Worm (Caenorhabditis elegans) whole organism, young adult: Measurements from ENCODE around the gene aat-8.

Experiments
- B0261.1 ChIP-seq: sonication (generic microtip); optimal IDR thresholded peaks from 2 replicates; lab custom pipeline; 2016; ENCODE audit warnings: mild to moderate bottlenecking, missing genetic modification characterization, moderate library complexity, missing compliant biosample characterization
- B0336.3 ChIP-seq: fragments of 200-800 bp; sonication (Bioruptor generic); IDR thresholded peaks from 2 replicates; pipeline ENCODE4 v1.3.6; 2022; ENCODE audit warnings: missing genetic modification characterization, missing compliant biosample characterization
- F22D6.2 ChIP-seq: sonication (generic microtip); optimal IDR thresholded peaks from 2 replicates; lab custom pipeline; 2016; ENCODE audit warnings: mild to moderate bottlenecking, missing genetic modification characterization, missing compliant biosample characterization
- F23B12.7 ChIP-seq: sonication (generic microtip); optimal IDR thresholded peaks from 2 replicates; lab custom pipeline; 2017; ENCODE audit warnings: missing genetic modification characterization, mild to moderate bottlenecking, missing compliant biosample characterization, antibody characterized with exemption, moderate library complexity; ENCODE audit not compliant: insufficient read depth
- F49E8.2 ChIP-seq: sonication (generic microtip); optimal IDR thresholded peaks from 3 replicates; lab custom pipeline; 2017; ENCODE audit warnings: missing genetic modification characterization, mild to moderate bottlenecking, missing compliant biosample characterization, antibody characterized with exemption, moderate library complexity; ENCODE audit not compliant: insufficient read depth
- F57C9.4 ChIP-seq: sonication (generic microtip); optimal IDR thresholded peaks from 2 replicates; lab custom pipeline; 2017; ENCODE audit warnings: mild to moderate bottlenecking, missing genetic modification characterization, missing compliant biosample characterization
- Y53F4B.3 ChIP-seq: fragments of 200-800 bp; sonication (Bioruptor generic); IDR thresholded peaks from 2 replicates; pipeline ENCODE4 v1.3.6; 2022; ENCODE audit warnings: missing genetic modification reagents, missing genetic modification characterization, missing compliant biosample characterization
- Y79H2A.3 ChIP-seq: fragments of 200-800 bp; sonication (Bioruptor generic); conservative IDR thresholded peaks from 2 replicates; pipeline ENCODE4 v1.3.6; 2022; ENCODE audit warnings: missing genetic modification reagents, missing genetic modification characterization, missing compliant biosample characterization
- ama-1 ChIP-seq, 3 experiments: fragments of 150-350 bp in 1 of 3; sonication (generic microtip) in 2 of 3; optimal IDR thresholded peaks; 2 replicates each; lab custom pipeline; 2014 to 2018; ENCODE audit warnings: missing biosample characterization in 2 of 3, missing genetic modification characterization in 2 of 3, missing genetic modification reagents in 2 of 3
- aptf-3 ChIP-seq: fragments of 200-800 bp; sonication (Bioruptor generic); IDR thresholded peaks from 2 replicates; pipeline ENCODE4 v1.3.6; 2022; ENCODE audit warnings: missing genetic modification characterization, missing compliant biosample characterization
- attf-3 ChIP-seq: fragments of 200-800 bp; sonication (Bioruptor generic); conservative IDR thresholded peaks from 2 replicates; pipeline ENCODE4 v1.3.6; 2022; ENCODE audit warnings: missing genetic modification reagents, missing genetic modification characterization, missing compliant biosample characterization
- attf-5 ChIP-seq: fragments of 200-800 bp; sonication (Bioruptor generic); optimal IDR thresholded peaks from 2 replicates; lab custom pipeline; 2018; ENCODE audit warnings: mild to moderate bottlenecking, missing genetic modification characterization, missing compliant biosample characterization
- attf-6 ChIP-seq: fragments of 200-800 bp; sonication (Bioruptor generic); IDR thresholded peaks from 2 replicates; pipeline ENCODE4 v1.3.6; 2022; ENCODE audit warnings: missing genetic modification reagents, missing genetic modification characterization, missing compliant biosample characterization
- bed-1 ChIP-seq: fragments of 200-800 bp; sonication (Bioruptor generic); IDR thresholded peaks from 2 replicates; pipeline ENCODE4 v1.3.6; 2022; ENCODE audit warnings: missing genetic modification reagents, missing genetic modification characterization, missing compliant biosample characterization
- ceh-100 ChIP-seq: fragments of 200-800 bp; sonication (Bioruptor generic); IDR thresholded peaks from 2 replicates; pipeline ENCODE4 v1.3.6; 2022; ENCODE audit warnings: missing genetic modification reagents, missing genetic modification characterization, missing compliant biosample characterization
- ceh-27 ChIP-seq: fragments of 200-800 bp; sonication (Bioruptor generic); optimal IDR thresholded peaks from 2 replicates; lab custom pipeline; 2018; ENCODE audit warnings: mild to moderate bottlenecking, missing genetic modification characterization, moderate library complexity, missing compliant biosample characterization
- ceh-91 ChIP-seq: fragments of 200-800 bp; sonication (Bioruptor generic); IDR thresholded peaks from 2 replicates; pipeline ENCODE4 v1.3.6; 2022; ENCODE audit warnings: missing genetic modification reagents, missing genetic modification characterization, missing compliant biosample characterization
- dox-1 ChIP-seq: fragments of 200-800 bp; sonication (Bioruptor generic); IDR thresholded peaks from 2 replicates; pipeline ENCODE4 v1.3.6; 2022; ENCODE audit warnings: missing genetic modification reagents, missing genetic modification characterization, missing compliant biosample characterization
- dpl-1 ChIP-seq: fragments of 150-350 bp; optimal IDR thresholded peaks from 2 replicates; lab custom pipeline; 2014; ENCODE audit warnings: missing biosample characterization, missing genetic modification reagents, missing genetic modification characterization
- efl-1 ChIP-seq: fragments of 150-350 bp; optimal IDR thresholded peaks from 2 replicates; lab custom pipeline; 2014; ENCODE audit warnings: missing biosample characterization, missing genetic modification reagents, missing genetic modification characterization
- egl-44 ChIP-seq: fragments of 200-800 bp; sonication (Bioruptor generic); IDR thresholded peaks from 2 replicates; pipeline ENCODE4 v1.3.6; 2022; ENCODE audit warnings: missing genetic modification reagents, missing genetic modification characterization, missing compliant biosample characterization
- gei-17 ChIP-seq: fragments of 200-800 bp; sonication (Bioruptor generic); optimal IDR thresholded peaks from 2 replicates; lab custom pipeline; 2018; ENCODE audit warnings: mild to moderate bottlenecking, missing genetic modification characterization, missing compliant biosample characterization
- him-1 ChIP-seq: sonication (generic microtip); optimal IDR thresholded peaks from 2 replicates; lab custom pipeline; 2016; ENCODE audit warnings: missing genotype, missing genetic modification reagents, missing genetic modification characterization, missing compliant biosample characterization
- hmg-1.2 ChIP-seq: fragments of 200-800 bp; sonication (Bioruptor generic); IDR thresholded peaks from 2 replicates; pipeline ENCODE4 v1.3.6; 2022; ENCODE audit warnings: missing genetic modification reagents, missing genetic modification characterization, missing compliant biosample characterization
- lir-1 ChIP-seq: fragments of 200-800 bp; sonication (Bioruptor generic); conservative IDR thresholded peaks from 2 replicates; pipeline ENCODE4 v1.3.6; 2022; ENCODE audit warnings: missing genetic modification reagents, missing genetic modification characterization, missing compliant biosample characterization
- madf-6 ChIP-seq: fragments of 200-800 bp; sonication (Bioruptor generic); IDR thresholded peaks from 2 replicates; pipeline ENCODE4 v1.3.6; 2022; ENCODE audit warnings: missing genetic modification reagents, missing genetic modification characterization, missing compliant biosample characterization
- madf-8 ChIP-seq: fragments of 200-800 bp; sonication (Bioruptor generic); conservative IDR thresholded peaks from 2 replicates; pipeline ENCODE4 v1.3.6; 2022; ENCODE audit warnings: missing genetic modification reagents, missing genetic modification characterization, missing compliant biosample characterization
- nfya-2 ChIP-seq: fragments of 200-800 bp; sonication (Bioruptor generic); IDR thresholded peaks from 2 replicates; pipeline ENCODE4 v1.3.6; 2022; ENCODE audit warnings: missing genetic modification reagents, missing genetic modification characterization, missing compliant biosample characterization
- nhr-179 ChIP-seq: sonication (generic microtip); optimal IDR thresholded peaks from 2 replicates; lab custom pipeline; 2016; ENCODE audit warnings: mild to moderate bottlenecking, missing genetic modification characterization, missing compliant biosample characterization
- nhr-27 ChIP-seq: fragments of 200-800 bp; sonication (Bioruptor generic); optimal IDR thresholded peaks from 2 replicates; lab custom pipeline; 2018; ENCODE audit warnings: mild to moderate bottlenecking, missing genetic modification characterization, moderate library complexity, missing compliant biosample characterization
- nhr-80 ChIP-seq: sonication (generic microtip); optimal IDR thresholded peaks from 2 replicates; lab custom pipeline; 2016; ENCODE audit warnings: missing genetic modification characterization, missing compliant biosample characterization
- repo-1 ChIP-seq: sonication (generic microtip); optimal IDR thresholded peaks from 2 replicates; lab custom pipeline; 2017; ENCODE audit warnings: mild to moderate bottlenecking, missing genetic modification characterization, missing compliant biosample characterization
- rpc-1 ChIP-seq, 2 experiments: fragments of 150-350 bp in 1 of 2; sonication (generic microtip) in 1 of 2; optimal IDR thresholded peaks; 2 replicates each; lab custom pipeline; 2014 to 2018; ENCODE audit warnings: missing biosample characterization in 1 of 2, missing genetic modification characterization in 1 of 2, missing genetic modification reagents in 1 of 2, missing genotype in 1 of 2
- sea-2 ChIP-seq: fragments of 200-800 bp; sonication (Bioruptor generic); IDR thresholded peaks from 2 replicates; pipeline ENCODE4 v1.3.6; 2022; ENCODE audit warnings: missing genetic modification characterization, missing compliant biosample characterization
- somi-1 ChIP-seq: fragments of 200-800 bp; sonication (Bioruptor generic); optimal IDR thresholded peaks from 2 replicates; lab custom pipeline; 2018; ENCODE audit warnings: mild to moderate bottlenecking, missing genetic modification characterization, missing compliant biosample characterization
- tbx-9 ChIP-seq: sonication (generic microtip); optimal IDR thresholded peaks from 2 replicates; lab custom pipeline; 2016; ENCODE audit warnings: borderline replicate concordance, missing genetic modification characterization, inconsistent platforms, missing compliant biosample characterization
- xnd-1 ChIP-seq: sonication (generic microtip); optimal IDR thresholded peaks from 2 replicates; lab custom pipeline; 2016; ENCODE audit warnings: missing genotype, missing genetic modification reagents, missing genetic modification characterization, missing compliant biosample characterization
- zfh-2 ChIP-seq: fragments of 200-800 bp; sonication (Bioruptor generic); conservative IDR thresholded peaks from 2 replicates; pipeline ENCODE4 v1.3.6; 2022; ENCODE audit warnings: missing genetic modification reagents, missing genetic modification characterization, missing compliant biosample characterization
- ztf-6 ChIP-seq: fragments of 200-800 bp; sonication (Bioruptor generic); IDR thresholded peaks from 2 replicates; pipeline ENCODE4 v1.3.6; 2022; ENCODE audit warnings: missing genetic modification reagents, missing genetic modification characterization, missing compliant biosample characterization

Gene aat-8

ce11 chrIV:3826590-3827128, 38.2 kb downstream of the aat-8 start, which contains the start of gene F28F9.3:
F28F9.3 (plus strand) TSS chrIV:3826890.
- TF ChIP-seq attf-6 (GFP tag; lab: Robert Waterston, UW), result no peak
- peak; percentile 53 for TF ChIP-seq efl-1 (GFP tag; lab: Kevin White, UChicago)
- no peak for TF ChIP-seq F23B12.7 (tag; lab: Kevin White, UChicago)
- TF ChIP-seq ama-1 (optimal IDR thresholded peaks at IDR 0.05; lab: Kevin White, UChicago), result no peak
- no peak for TF ChIP-seq ama-1 (GFP tag; optimal IDR thresholded peaks at IDR 0.05; lab: Kevin White, UChicago)
- no peak for TF ChIP-seq ceh-100 (GFP tag; lab: Robert Waterston, UW)

DNA sequence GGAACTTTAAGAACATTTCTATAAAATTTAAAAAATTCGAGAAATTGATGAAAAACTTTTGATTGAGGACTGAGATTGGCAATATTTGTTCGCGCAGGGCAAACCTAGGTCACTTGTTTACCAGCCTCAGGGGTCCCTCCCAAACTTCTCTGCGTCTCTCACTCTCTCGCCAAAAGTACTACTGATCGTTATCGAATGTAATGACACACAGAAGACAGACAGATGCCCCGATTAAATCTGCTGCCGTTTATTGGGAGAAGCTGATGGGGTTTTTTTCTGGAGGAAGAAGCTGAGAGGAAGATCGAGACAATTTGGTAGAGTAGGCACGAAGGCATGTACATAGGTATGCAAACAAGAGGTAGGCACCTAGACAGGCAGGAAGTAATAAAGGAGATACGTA, 39.5 kb downstream of the aat-8 start:
- TF ChIP-seq him-1 (tag; lab: Kevin White, UChicago) (no peak), gei-17 (no peak), repo-1 (no peak), bed-1 (GFP tag; lab: Robert Waterston, UW) (no peak), nhr-179 (tag; lab: Kevin White, UChicago) (no peak), rpc-1 (optimal IDR thresholded peaks at IDR 0.05; lab: Kevin White, UChicago) (no peak), rpc-1 (tag; optimal IDR thresholded peaks at IDR 0.05; lab: Kevin White, UChicago) (no peak)

DNA sequence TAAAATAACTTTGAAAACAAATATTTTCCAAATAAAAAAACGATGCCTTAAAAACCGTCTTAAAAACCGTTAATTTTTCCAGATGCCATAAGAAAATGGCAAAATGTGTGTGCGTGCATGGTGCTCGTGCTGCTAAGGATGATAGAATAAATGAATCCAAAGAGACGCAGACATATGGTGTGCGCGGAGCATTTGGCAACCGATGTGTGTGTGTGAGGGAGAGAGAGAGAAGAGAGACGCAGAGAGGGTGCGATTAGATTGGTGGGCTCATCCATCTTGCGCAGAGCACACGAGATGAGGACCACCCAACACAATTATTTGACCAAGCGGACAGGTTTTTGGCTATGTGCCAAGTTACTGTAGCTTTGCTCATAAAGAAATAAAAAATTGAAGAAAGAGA, 40.1 kb downstream of the aat-8 start:
- no peak for TF ChIP-seq zfh-2 (GFP tag; lab: Robert Waterston, UW)
- TF ChIP-seq hmg-1.2 (GFP tag; lab: Robert Waterston, UW), result peak; percentile 49; the same call in 1 of the 2 replicates
- TF ChIP-seq sea-2, result no peak

- TF ChIP-seq somi-1 (GFP tag; lab: Kevin White, UChicago) (no peak), nhr-80 (tag; lab: Kevin White, UChicago) (peak; percentile 59), hmg-1.2 (GFP tag; lab: Robert Waterston, UW) (peak; percentile 73), rpc-1 (optimal IDR thresholded peaks at IDR 0.05; lab: Kevin White, UChicago) (no peak), rpc-1 (tag; optimal IDR thresholded peaks at IDR 0.05; lab: Kevin White, UChicago) (no peak), nhr-27 (no peak), F49E8.2 (tag; lab: Kevin White, UChicago) (no peak), tbx-9 (tag; lab: Kevin White, UChicago) (no peak), B0336.3 (GFP tag; lab: Robert Waterston, UW) (no peak), ztf-6 (GFP tag; lab: Robert Waterston, UW) (no peak), F22D6.2 (tag; lab: Kevin White, UChicago) (no peak), Y53F4B.3 (GFP tag; lab: Robert Waterston, UW) (no peak), aptf-3 (GFP tag; lab: Robert Waterston, UW) (no peak), madf-8 (GFP tag; lab: Robert Waterston, UW) (no peak), ceh-91 (GFP tag; lab: Robert Waterston, UW) (no peak)
Observed at ce11 chrIV:3821554-3821953, 43.3 kb downstream of the aat-8 start.

ce11 chrIV:3820133-3820532, 44.7 kb downstream of the aat-8 start:
- no peak for TF ChIP-seq dpl-1 (GFP tag; lab: Kevin White, UChicago)
- no peak for TF ChIP-seq B0261.1 (tag; lab: Kevin White, UChicago)
- TF ChIP-seq zfh-2 (GFP tag; lab: Robert Waterston, UW), result no peak
- TF ChIP-seq egl-44, result no peak
- no peak for TF ChIP-seq him-1 (tag; lab: Kevin White, UChicago)
- no peak for TF ChIP-seq madf-6 (GFP tag; lab: Robert Waterston, UW)
- no peak for TF ChIP-seq attf-5 (GFP tag; lab: Kevin White, UChicago)
- no peak for TF ChIP-seq F57C9.4 (tag; lab: Kevin White, UChicago)
- TF ChIP-seq dox-1 (GFP tag; lab: Robert Waterston, UW), result no peak
- TF ChIP-seq Y79H2A.3 (GFP tag; lab: Robert Waterston, UW), result no peak
- no peak for TF ChIP-seq nfya-2 (GFP tag; lab: Robert Waterston, UW)
- no peak for TF ChIP-seq attf-3 (GFP tag; lab: Robert Waterston, UW)
- TF ChIP-seq lir-1 (GFP tag; lab: Robert Waterston, UW), result no peak
- no peak for TF ChIP-seq rpc-1 (optimal IDR thresholded peaks at IDR 0.05; lab: Kevin White, UChicago)
- no peak for TF ChIP-seq rpc-1 (tag; optimal IDR thresholded peaks at IDR 0.05; lab: Kevin White, UChicago)
- no peak for TF ChIP-seq xnd-1 (tag; lab: Kevin White, UChicago)
- no peak for TF ChIP-seq ceh-27 (GFP tag; lab: Kevin White, UChicago)
